Fruit fly (Drosophila melanogaster): Measurements from ENCODE around the gene Vps13B.

Gene Vps13B

DNA sequence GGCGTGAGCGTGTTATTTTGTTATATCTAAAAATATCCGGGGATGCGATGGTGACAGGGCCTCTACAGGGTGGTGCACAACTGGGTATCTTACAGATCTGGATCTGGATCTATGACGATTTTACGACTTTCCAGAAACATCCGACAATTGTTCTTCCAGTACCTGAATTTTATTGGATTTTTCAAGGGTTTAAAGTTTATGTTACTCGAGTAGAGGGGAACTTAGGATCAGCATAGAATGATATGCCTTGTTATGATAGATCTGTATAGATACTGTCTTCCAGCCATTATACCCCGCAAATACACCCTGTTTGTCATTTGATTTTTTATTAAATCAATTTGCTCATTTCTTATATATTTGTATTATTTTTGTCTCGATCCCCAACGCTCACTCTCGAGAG, 41.4 kb upstream of the Vps13B start (continued):
- TF ChIP-seq run (tag; optimal IDR thresholded peaks at IDR 0.05) (peak; percentile 38), tgo (GFP tag; IDR thresholded peaks at IDR 0.05) (peak; percentile 67), CG10209 (GFP tag; optimal IDR thresholded peaks at IDR 0.05) (peak; percentile 57), Awh (GFP tag; IDR thresholded peaks at IDR 0.05) (0 out of 2 replicates have a peak, but pooled peaks have one; percentile 33), CG12744 (GFP tag; optimal IDR thresholded peaks at IDR 0.05) (no peak), CG14014 (GFP tag; IDR thresholded peaks at IDR 0.05) (peak; percentile 63; the same call in 1 of the 2 replicates), CG13624 (GFP tag; optimal IDR thresholded peaks at IDR 0.05) (peak; percentile 55), HmgZ (tag; optimal IDR thresholded peaks at IDR 0.05) (peak; percentile 23), Hey (tag; optimal IDR thresholded peaks at IDR 0.05) (no peak), Trl (optimal IDR thresholded peaks at IDR 0.05) (no peak), Trl (GFP tag; optimal IDR thresholded peaks at IDR 0.05) (peak; percentile 28), nmo (GFP tag; optimal IDR thresholded peaks at IDR 0.05) (peak; percentile 62), Max (GFP tag; optimal IDR thresholded peaks at IDR 0.05) (peak; percentile 2), NC2β (GFP tag; optimal IDR thresholded peaks at IDR 0.05) (no peak), her (GFP tag; optimal IDR thresholded peaks at IDR 0.05) (peak; percentile 45), CG4820 (GFP tag; optimal IDR thresholded peaks at IDR 0.05) (peak; percentile 24), Scr (GFP tag; IDR thresholded peaks at IDR 0.05; ENCODE audit: partially characterized antibody) (no peak), CG8290 (GFP tag; optimal IDR thresholded peaks at IDR 0.05) (no peak), CG8290 (tag; optimal IDR thresholded peaks at IDR 0.05) (peak in 1 of 2 experiments; percentile 72), CG9797 (GFP tag; optimal IDR thresholded peaks at IDR 0.05) (no peak), CG34422 (GFP tag; IDR thresholded peaks at IDR 0.05) (peak; percentile 61; the same call in 2 of the 3 replicates), en (GFP tag; optimal IDR thresholded peaks at IDR 0.05) (no peak), CG15696 (tag; optimal IDR thresholded peaks at IDR 0.05) (peak; percentile 16), sens (GFP tag) (peak; percentile 84), ac (GFP tag; optimal IDR thresholded peaks at IDR 0.05) (no peak), Dip3 (GFP tag; optimal IDR thresholded peaks at IDR 0.05) (peak; percentile 38), YL-1 (GFP tag; optimal IDR thresholded peaks at IDR 0.05) (no peak), CG12071 (GFP tag; optimal IDR thresholded peaks at IDR 0.05) (peak; percentile 64), CG7271 (tag; optimal IDR thresholded peaks at IDR 0.05) (no peak), CG16779 (GFP tag; IDR thresholded peaks at IDR 0.05) (no peak), hkb (optimal IDR thresholded peaks at IDR 0.05) (no peak), hkb (GFP tag; IDR thresholded peaks at IDR 0.05) (peak; percentile 52), btn (GFP tag; optimal IDR thresholded peaks at IDR 0.05) (no peak), Rfx (GFP tag; IDR thresholded peaks at IDR 0.05) (peak; percentile 82), chinmo (GFP tag; IDR thresholded peaks at IDR 0.05; ENCODE audit: partially characterized antibody) (no peak), dm (GFP tag; optimal IDR thresholded peaks at IDR 0.05) (no peak), bbx (GFP tag; IDR thresholded peaks at IDR 0.05; ENCODE audit: partially characterized antibody) (no peak), Antp (GFP tag; optimal IDR thresholded peaks at IDR 0.05) (peak; percentile 22), jing (GFP tag; optimal IDR thresholded peaks at IDR 0.05) (no peak), Chrac-16 (GFP tag; optimal IDR thresholded peaks at IDR 0.05) (peak; percentile 7), CG12155 (GFP tag; optimal IDR thresholded peaks at IDR 0.05) (peak; percentile 29), CG3838 (GFP tag; optimal IDR thresholded peaks at IDR 0.05) (no peak), jigr1 (GFP tag; IDR thresholded peaks at IDR 0.05) (no peak), Nf-YB (GFP tag; optimal IDR thresholded peaks at IDR 0.05) (peak; percentile 21), crc (GFP tag; optimal IDR thresholded peaks at IDR 0.05) (peak; percentile 39), ranshi (GFP tag; IDR thresholded peaks at IDR 0.05) (peak; percentile 13; the same call in 1 of the 2 replicates), Xrp1 (GFP tag; IDR thresholded peaks at IDR 0.05) (peak; percentile 40; the same call in 1 of the 2 replicates), CG34376 (GFP tag; optimal IDR thresholded peaks at IDR 0.05) (peak; percentile 6), eve (GFP tag; optimal IDR thresholded peaks at IDR 0.05) (peak in 1 of 2 experiments; percentile 57), Xbp1 (GFP tag; optimal IDR thresholded peaks at IDR 0.05) (peak; percentile 29), CG9932 (GFP tag; IDR thresholded peaks at IDR 0.05) (peak; percentile 72), CG18011 (GFP tag; optimal IDR thresholded peaks at IDR 0.05) (no peak), Six4 (GFP tag; optimal IDR thresholded peaks at IDR 0.05) (peak; percentile 31)

Measured in whole organism, embryonic.